Fruit fly (Drosophila melanogaster): Measurements from ENCODE around the gene chas.

chas gene

DNA sequence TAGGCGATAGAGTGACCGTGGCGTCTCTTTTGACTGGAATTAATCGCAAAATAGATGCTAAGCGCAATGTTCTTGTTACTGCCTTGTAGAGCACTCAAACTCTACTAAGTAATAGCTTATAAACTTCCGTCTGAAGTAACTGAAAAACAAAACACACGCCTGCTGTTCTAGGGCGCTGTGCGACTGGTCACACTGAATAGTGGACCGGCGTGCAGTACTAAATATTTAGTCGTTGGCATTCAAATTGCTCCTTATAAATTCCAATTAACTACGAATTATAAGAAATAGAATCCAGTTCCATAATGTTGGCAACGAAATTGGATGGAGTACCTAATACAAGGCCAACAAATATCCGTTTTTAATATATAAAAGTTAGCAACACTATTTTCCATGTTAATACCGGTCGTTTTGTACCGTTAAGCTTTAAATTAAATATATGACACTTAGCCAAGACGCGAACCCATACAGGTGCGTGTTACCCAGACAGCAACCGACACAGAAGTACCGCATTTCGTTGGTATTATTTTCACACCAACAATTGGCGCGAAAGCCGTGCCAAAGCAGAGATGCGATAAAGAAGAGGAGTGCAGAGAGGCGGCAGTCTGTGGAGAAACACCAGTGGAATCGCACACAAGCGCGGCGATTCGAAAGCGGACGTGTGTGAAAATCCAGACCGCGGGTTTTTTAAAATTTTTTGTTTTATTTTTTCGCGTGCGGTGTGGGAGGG lies 11.2 kb upstream of the chas start, which contains the start of the genes CG8173 and raskol (continued):
- TF ChIP-seq knrl (GFP tag; IDR thresholded peaks at IDR 0.05; ENCODE audit: partially characterized antibody) (0 out of 3 replicates have a peak, but pooled peaks have one; percentile 7), Side (GFP tag; optimal IDR thresholded peaks at IDR 0.05) (no peak), CG15514 (GFP tag; optimal IDR thresholded peaks at IDR 0.05) (peak; percentile 81), hbn (GFP tag; IDR thresholded peaks at IDR 0.05; ENCODE audit: partially characterized antibody) (no peak), CG32532 (GFP tag; IDR thresholded peaks at IDR 0.05) (0 out of 2 replicates have a peak, but pooled peaks have one; percentile 27), chinmo (GFP tag; IDR thresholded peaks at IDR 0.05; ENCODE audit: partially characterized antibody) (peak; percentile 62; the same call in 2 of the 4 replicates), Dp (GFP tag; optimal IDR thresholded peaks at IDR 0.05) (peak; percentile 70), CG8478 (optimal IDR thresholded peaks at IDR 0.05) (no peak), da (GFP tag; optimal IDR thresholded peaks at IDR 0.05) (no peak), CG18011 (GFP tag; optimal IDR thresholded peaks at IDR 0.05) (peak; percentile 95), hth (optimal IDR thresholded peaks at IDR 0.05) (no peak), ind (GFP tag; optimal IDR thresholded peaks at IDR 0.05) (no peak), tna (GFP tag; IDR thresholded peaks at IDR 0.05; ENCODE audit: partially characterized antibody) (peak; percentile 50; the same call in 1 of the 2 replicates), CG6683 (GFP tag; optimal IDR thresholded peaks at IDR 0.05) (no peak), unc-4 (GFP tag; IDR thresholded peaks at IDR 0.05; ENCODE audit: partially characterized antibody) (peak; percentile 28; the same call in 1 of the 2 replicates), nerfin-1 (tag; optimal IDR thresholded peaks at IDR 0.05) (peak; percentile 12), CG15601 (tag; optimal IDR thresholded peaks at IDR 0.05) (no peak), CG17361 (GFP tag; IDR thresholded peaks at IDR 0.05) (0 out of 3 replicates have a peak, but pooled peaks have one; percentile 11), Sry-δ (GFP tag; optimal IDR thresholded peaks at IDR 0.05) (peak; percentile 59), rib (GFP tag; IDR thresholded peaks at IDR 0.05) (peak; percentile 66; the same call in 1 of the 2 replicates), caup (GFP tag; optimal IDR thresholded peaks at IDR 0.05; ENCODE audit: severe bottlenecking) (peak; percentile 14), sd (tag; optimal IDR thresholded peaks at IDR 0.05) (peak; percentile 36), CG30020 (tag; optimal IDR thresholded peaks at IDR 0.05) (peak; percentile 7), CG17186 (GFP tag; optimal IDR thresholded peaks at IDR 0.05) (peak; percentile 44), otp (GFP tag; IDR thresholded peaks at IDR 0.05) (peak; percentile 11; the same call in 1 of the 3 replicates), Aef1 (GFP tag; IDR thresholded peaks at IDR 0.05) (peak; percentile 39; the same call in 1 of the 3 replicates), Kr (GFP tag; optimal IDR thresholded peaks at IDR 0.05) (no peak), CTCF (GFP tag; optimal IDR thresholded peaks at IDR 0.05) (peak; percentile 67), chm (GFP tag; IDR thresholded peaks at IDR 0.05) (peak; percentile 47; the same call in 1 of the 2 replicates), NfI (GFP tag; optimal IDR thresholded peaks at IDR 0.05) (peak; percentile 1), bbx (GFP tag; IDR thresholded peaks at IDR 0.05; ENCODE audit: partially characterized antibody) (peak; percentile 59; the same call in 1 of the 2 replicates), CG11723 (GFP tag; optimal IDR thresholded peaks at IDR 0.05) (no peak), jumu (GFP tag; optimal IDR thresholded peaks at IDR 0.05) (peak; percentile 1), ERR (GFP tag; optimal IDR thresholded peaks at IDR 0.05) (peak; percentile 3), Dfd (GFP tag; optimal IDR thresholded peaks at IDR 0.05) (no peak), E2f2 (GFP tag; IDR thresholded peaks at IDR 0.05) (peak; percentile 84), zen (tag; optimal IDR thresholded peaks at IDR 0.05) (no peak), Rfx (GFP tag; IDR thresholded peaks at IDR 0.05) (peak; percentile 40), CG1603 (tag; optimal IDR thresholded peaks at IDR 0.05) (peak; percentile 71), sug (tag; optimal IDR thresholded peaks at IDR 0.05) (peak; percentile 18), Scr (GFP tag; IDR thresholded peaks at IDR 0.05; ENCODE audit: partially characterized antibody) (no peak), CG8290 (GFP tag; optimal IDR thresholded peaks at IDR 0.05) (no peak), CG8290 (tag; optimal IDR thresholded peaks at IDR 0.05) (peak in 1 of 2 experiments; percentile 58), onecut (GFP tag; IDR thresholded peaks at IDR 0.05) (peak; percentile 32; the same call in 1 of the 2 replicates), bcd (GFP tag; optimal IDR thresholded peaks at IDR 0.05) (peak; percentile 11), gcm (GFP tag; optimal IDR thresholded peaks at IDR 0.05) (no peak), HLH4C (GFP tag; IDR thresholded peaks at IDR 0.05; ENCODE audit: partially characterized antibody) (no peak), Med (GFP tag) (peak; percentile 89)

Data from whole organism, embryonic.